Worm (Caenorhabditis elegans) whole organism, L4 larva: Measurements from ENCODE around the gene rpl-21.
A peak's percentile ranks its signal among the peaks of the same experiment; 100 is the strongest.

ENCODE experiments used
- D1046.2 ChIP-seq: fragments of 200-800 bp; sonication (Bioruptor generic); IDR thresholded peaks from 2 replicates; pipeline ENCODE4 v1.3.6; 2022; ENCODE audit warnings: missing genetic modification characterization, missing compliant biosample characterization
- F10B5.3 ChIP-seq: sonication (generic microtip); optimal IDR thresholded peaks from 2 replicates; lab custom pipeline; 2016; ENCODE audit warnings: mild to moderate bottlenecking, missing genetic modification characterization, missing compliant biosample characterization
- F26F4.8 ChIP-seq: fragments of 200-800 bp; sonication (Bioruptor generic); conservative IDR thresholded peaks from 2 replicates; pipeline ENCODE4 v1.3.6; 2022; ENCODE audit warnings: missing genetic modification characterization, missing compliant biosample characterization
- Y5F2A.4 ChIP-seq: fragments of 200-800 bp; sonication (Bioruptor generic); optimal IDR thresholded peaks from 2 replicates; lab custom pipeline; 2018; ENCODE audit warnings: mild to moderate bottlenecking, missing genetic modification characterization, missing compliant biosample characterization
- Y75B8A.6 ChIP-seq: fragments of 200-800 bp; sonication (Bioruptor generic); IDR thresholded peaks from 2 replicates; pipeline ENCODE4 v1.3.6; 2022; ENCODE audit warnings: missing genetic modification reagents, missing genetic modification characterization, missing compliant biosample characterization
- aha-1 ChIP-seq: fragments of 150-350 bp; peaks from one replicate; lab custom pipeline; 2014; ENCODE audit warnings: missing biosample characterization, missing genetic modification characterization
- aly-2 ChIP-seq: sonication (generic microtip); optimal IDR thresholded peaks from 2 replicates; lab custom pipeline; 2018; ENCODE audit warnings: missing biosample characterization, missing genetic modification characterization
- attf-4 ChIP-seq: sonication (generic microtip); optimal IDR thresholded peaks from 3 replicates; lab custom pipeline; 2017; ENCODE audit warnings: missing biosample characterization, missing genetic modification characterization
- ceh-20 ChIP-seq: fragments of 200-800 bp; sonication (Bioruptor generic); IDR thresholded peaks from 2 replicates; pipeline ENCODE4 v1.3.6; 2022; ENCODE audit warnings: missing genetic modification reagents, missing genetic modification characterization, missing compliant biosample characterization
- ceh-28 ChIP-seq: fragments of 150-350 bp; optimal IDR thresholded peaks from 2 replicates; lab custom pipeline; 2014; ENCODE audit warnings: missing biosample characterization, missing genetic modification reagents, missing genetic modification characterization
- ceh-32 ChIP-seq: sonication (generic microtip); optimal IDR thresholded peaks from 2 replicates; lab custom pipeline; 2016; ENCODE audit warnings: mild to moderate bottlenecking, missing genetic modification characterization, missing compliant biosample characterization; ENCODE audit not compliant: poor library complexity
- ceh-82 ChIP-seq: sonication (generic microtip); optimal IDR thresholded peaks from 2 replicates; lab custom pipeline; 2017; ENCODE audit warnings: missing biosample characterization, missing genetic modification characterization
- ces-1 ChIP-seq: fragments of 150-350 bp; sonication (generic microtip); optimal IDR thresholded peaks from 4 replicates; lab custom pipeline; 2014; ENCODE audit warnings: missing biosample characterization, missing genetic modification reagents, missing genetic modification characterization
- ctbp-1 ChIP-seq: fragments of 200-800 bp; sonication (Bioruptor generic); IDR thresholded peaks from 2 replicates; pipeline ENCODE4 v1.3.6; 2022; ENCODE audit warnings: missing genetic modification reagents, missing genetic modification characterization, missing compliant biosample characterization
- daf-12 ChIP-seq: fragments of 150-350 bp; optimal IDR thresholded peaks from 2 replicates; lab custom pipeline; 2014; ENCODE audit warnings: missing biosample characterization, missing genetic modification reagents, missing genetic modification characterization
- daf-19 ChIP-seq: fragments of 200-800 bp; sonication (Bioruptor generic); conservative IDR thresholded peaks from 2 replicates; pipeline ENCODE4 v1.3.6; 2022; ENCODE audit warnings: missing genetic modification characterization, missing compliant biosample characterization
- daf-8 ChIP-seq: fragments of 200-800 bp; sonication (Bioruptor generic); IDR thresholded peaks from 2 replicates; pipeline ENCODE4 v1.3.6; 2022; ENCODE audit warnings: missing genetic modification characterization, missing compliant biosample characterization
- dmd-9 ChIP-seq: fragments of 200-800 bp; sonication (Bioruptor generic); IDR thresholded peaks from 2 replicates; pipeline ENCODE4 v1.3.6; 2022; ENCODE audit warnings: missing genetic modification reagents, missing genetic modification characterization, missing compliant biosample characterization
- dpl-1 ChIP-seq: fragments of 150-350 bp; optimal IDR thresholded peaks from 2 replicates; lab custom pipeline; 2014; ENCODE audit warnings: missing biosample characterization, missing genetic modification reagents, missing genetic modification characterization
- egl-43 ChIP-seq: fragments of 200-800 bp; sonication (Bioruptor generic); IDR thresholded peaks from 2 replicates; pipeline ENCODE4 v1.3.6; 2022; ENCODE audit warnings: missing genetic modification reagents, missing genetic modification characterization, missing compliant biosample characterization
- fkh-10 ChIP-seq: fragments of 150-350 bp; optimal IDR thresholded peaks from 2 replicates; lab custom pipeline; 2014; ENCODE audit warnings: missing biosample characterization, missing genetic modification reagents, missing genetic modification characterization
- hlh-30 ChIP-seq: sonication (generic microtip); optimal IDR thresholded peaks from 2 replicates; lab custom pipeline; 2017; ENCODE audit warnings: antibody characterized with exemption, mild to moderate bottlenecking, missing genetic modification characterization, missing compliant biosample characterization; ENCODE audit not compliant: insufficient read depth
- jun-1 ChIP-seq: fragments of 150-350 bp; optimal IDR thresholded peaks from 2 replicates; lab custom pipeline; 2014; ENCODE audit warnings: missing biosample characterization, missing genetic modification reagents, missing genetic modification characterization
- lim-7 ChIP-seq: fragments of 200-800 bp; sonication (Bioruptor generic); IDR thresholded peaks from 2 replicates; pipeline ENCODE4 v1.3.6; 2022; ENCODE audit warnings: missing genetic modification characterization, missing compliant biosample characterization
- lin-29 ChIP-seq: fragments of 200-800 bp; sonication (Bioruptor generic); IDR thresholded peaks from 2 replicates; pipeline ENCODE4 v1.3.6; 2022; ENCODE audit warnings: missing genetic modification reagents, missing genetic modification characterization, missing compliant biosample characterization
- lin-38 ChIP-seq: fragments of 200-800 bp; sonication (Bioruptor generic); IDR thresholded peaks from 2 replicates; pipeline ENCODE4 v1.3.6; 2022; ENCODE audit warnings: missing genetic modification reagents, missing genetic modification characterization, missing compliant biosample characterization
- lir-3 ChIP-seq: sonication (generic microtip); optimal IDR thresholded peaks from 2 replicates; lab custom pipeline; 2016; ENCODE audit warnings: mild to moderate bottlenecking, missing genetic modification characterization, missing compliant biosample characterization
- mdt-29 ChIP-seq: fragments of 200-800 bp; sonication (Bioruptor generic); IDR thresholded peaks from 2 replicates; pipeline ENCODE4 v1.3.6; 2022; ENCODE audit warnings: missing genetic modification reagents, missing genetic modification characterization, missing compliant biosample characterization
- mes-2 ChIP-seq: sonication (generic microtip); optimal IDR thresholded peaks from 2 replicates; lab custom pipeline; 2016; ENCODE audit warnings: missing genotype, mild to moderate bottlenecking, missing genetic modification characterization, missing compliant biosample characterization; ENCODE audit not compliant: poor library complexity, severe bottlenecking
- mxl-2 ChIP-seq: fragments of 200-800 bp; sonication (Bioruptor generic); conservative IDR thresholded peaks from 2 replicates; pipeline ENCODE4 v1.3.6; 2022; ENCODE audit warnings: missing genetic modification reagents, missing genetic modification characterization, missing compliant biosample characterization
- nhr-111 ChIP-seq: fragments of 200-800 bp; sonication (Bioruptor generic); optimal IDR thresholded peaks from 2 replicates; lab custom pipeline; 2018; ENCODE audit warnings: mild to moderate bottlenecking, missing genetic modification characterization, missing compliant biosample characterization
- nhr-25 ChIP-seq: sonication (generic microtip); optimal IDR thresholded peaks from 2 replicates; lab custom pipeline; 2017; ENCODE audit warnings: missing genetic modification characterization, mild to moderate bottlenecking, missing compliant biosample characterization, antibody characterized with exemption, moderate library complexity, borderline replicate concordance; ENCODE audit not compliant: insufficient read depth
- nhr-42 ChIP-seq: fragments of 200-800 bp; sonication (Bioruptor generic); IDR thresholded peaks from 2 replicates; pipeline ENCODE4 v1.3.6; 2022; ENCODE audit warnings: missing genetic modification characterization, missing compliant biosample characterization
- pqm-1 ChIP-seq: sonication (generic microtip); optimal IDR thresholded peaks from 2 replicates; lab custom pipeline; 2017; ENCODE audit warnings: missing biosample characterization, missing genetic modification characterization
- saeg-2 ChIP-seq: fragments of 200-800 bp; sonication (Bioruptor generic); IDR thresholded peaks from 2 replicates; pipeline ENCODE4 v1.3.6; 2022; ENCODE audit warnings: missing genetic modification reagents, missing genetic modification characterization, missing compliant biosample characterization
- sdz-12 ChIP-seq: fragments of 200-800 bp; sonication (Bioruptor generic); optimal IDR thresholded peaks from 2 replicates; lab custom pipeline; 2018; ENCODE audit warnings: mild to moderate bottlenecking, missing genetic modification characterization, missing compliant biosample characterization
- set-16 ChIP-seq: fragments of 200-800 bp; sonication (Bioruptor generic); IDR thresholded peaks from 2 replicates; pipeline ENCODE4 v1.3.6; 2022; ENCODE audit warnings: missing genetic modification reagents, missing genetic modification characterization, missing compliant biosample characterization
- snpc-1.2 ChIP-seq: fragments of 200-800 bp; sonication (Bioruptor generic); IDR thresholded peaks from 2 replicates; pipeline ENCODE4 v1.3.6; 2022; ENCODE audit warnings: missing genetic modification reagents, missing genetic modification characterization, missing compliant biosample characterization
- snpc-4 ChIP-seq: fragments of 150-350 bp; optimal IDR thresholded peaks from 2 replicates; lab custom pipeline; 2014; ENCODE audit warnings: missing biosample characterization, missing genetic modification characterization
- spr-3 ChIP-seq: fragments of 200-800 bp; sonication (Bioruptor generic); optimal IDR thresholded peaks from 2 replicates; lab custom pipeline; 2018; ENCODE audit warnings: mild to moderate bottlenecking, missing genetic modification characterization, missing compliant biosample characterization
- unc-130 ChIP-seq: sonication (generic microtip); optimal IDR thresholded peaks from 2 replicates; lab custom pipeline; 2016; ENCODE audit warnings: missing genetic modification reagents, missing genetic modification characterization, missing compliant biosample characterization
- unc-39 ChIP-seq: sonication (generic microtip); optimal IDR thresholded peaks from 2 replicates; lab custom pipeline; 2017; ENCODE audit warnings: missing biosample characterization, missing genetic modification characterization
- vab-7 ChIP-seq: fragments of 200-800 bp; sonication (Bioruptor generic); IDR thresholded peaks from 2 replicates; pipeline ENCODE4 v1.3.6; 2022; ENCODE audit warnings: missing genetic modification reagents, missing genetic modification characterization, missing compliant biosample characterization
- zfp-2 ChIP-seq: sonication (generic microtip); optimal IDR thresholded peaks from 2 replicates; lab custom pipeline; 2016; ENCODE audit warnings: mild to moderate bottlenecking, missing genetic modification characterization, missing compliant biosample characterization
- zfp-3 ChIP-seq: fragments of 200-800 bp; sonication (Bioruptor generic); conservative IDR thresholded peaks from 2 replicates; pipeline ENCODE4 v1.3.6; 2022; ENCODE audit warnings: missing genetic modification reagents, missing genetic modification characterization, missing compliant biosample characterization
- zip-2 ChIP-seq: fragments of 150-350 bp; optimal IDR thresholded peaks from 2 replicates; lab custom pipeline; 2014; ENCODE audit warnings: missing biosample characterization, missing genetic modification characterization
- ztf-7 ChIP-seq: fragments of 150-350 bp; optimal IDR thresholded peaks from 2 replicates; lab custom pipeline; 2014; ENCODE audit warnings: missing biosample characterization, missing genetic modification characterization

rpl-21 gene

ce11 chrIII:8164771-8165170 lies 34.7 kb upstream of the rpl-21 start:
- TF ChIP-seq ztf-7 (tag; lab: Kevin White, UChicago) (no peak), aha-1 (tag; lab: Kevin White, UChicago) (peak; percentile 97)

ce11 chrIII:8163788-8164423 lies 33.9 kb upstream of the rpl-21 start, which contains the start of gene prp-8:
TSS of gene prp-8 (plus strand) at chrIII:8164373.
- TF ChIP-seq ctbp-1 (GFP tag; lab: Robert Waterston, UW) (peak; percentile 68), sdz-12 (GFP tag; lab: Kevin White, UChicago) (no peak), attf-4 (tag; lab: Kevin White, UChicago) (no peak), aly-2 (tag; lab: Kevin White, UChicago) (no peak), D1046.2 (GFP tag; lab: Robert Waterston, UW) (no peak), lin-29 (GFP tag; lab: Robert Waterston, UW) (no peak), nhr-42 (GFP tag; lab: Robert Waterston, UW) (0 out of 2 replicates have a peak, but pooled peaks have one; percentile 26), lir-3 (tag; lab: Kevin White, UChicago) (no peak), pqm-1 (no peak), aha-1 (tag; lab: Kevin White, UChicago) (peak; percentile 99), lim-7 (no peak), saeg-2 (GFP tag; lab: Robert Waterston, UW) (no peak), zip-2 (tag; lab: Kevin White, UChicago) (no peak), set-16 (no peak), unc-39 (no peak), nhr-25 (peak; percentile 87), mes-2 (tag; lab: Kevin White, UChicago) (peak; percentile 95), jun-1 (tag; lab: Kevin White, UChicago) (no peak), lin-38 (peak; percentile 79), daf-8 (GFP tag; lab: Robert Waterston, UW) (no peak), ces-1 (GFP tag; lab: Kevin White, UChicago) (no peak), mdt-29 (no peak), egl-43 (peak; percentile 53; the same call in 1 of the 2 replicates), hlh-30 (tag; lab: Kevin White, UChicago) (peak; percentile 91), snpc-1.2 (0 out of 2 replicates have a peak, but pooled peaks have one; percentile 23), dpl-1 (GFP tag; lab: Kevin White, UChicago) (peak; percentile 91), unc-130 (GFP tag; lab: Kevin White, UChicago) (peak; percentile 25), ceh-28 (tag; lab: Kevin White, UChicago) (peak; percentile 77), Y75B8A.6 (GFP tag; lab: Robert Waterston, UW) (peak; percentile 58; the same call in 1 of the 2 replicates), ceh-82 (tag; lab: Kevin White, UChicago) (no peak), fkh-10 (GFP tag; lab: Kevin White, UChicago) (peak; percentile 74), daf-12 (no peak), spr-3 (no peak), daf-19 (GFP tag; lab: Robert Waterston, UW) (no peak), ceh-20 (GFP tag; lab: Robert Waterston, UW) (peak; percentile 68; the same call in 1 of the 2 replicates), ztf-7 (tag; lab: Kevin White, UChicago) (no peak), ceh-32 (tag; lab: Kevin White, UChicago) (no peak), mxl-2 (no peak), zfp-2 (tag; lab: Kevin White, UChicago) (peak; percentile 75), zfp-3 (GFP tag; lab: Robert Waterston, UW) (0 out of 2 replicates have a peak, but pooled peaks have one; percentile 58), snpc-4 (tag; lab: Kevin White, UChicago) (no peak), F26F4.8 (GFP tag; lab: Robert Waterston, UW) (no peak), dmd-9 (GFP tag; lab: Robert Waterston, UW) (peak; percentile 50; the same call in 1 of the 2 replicates), F10B5.3 (tag; lab: Kevin White, UChicago) (no peak), vab-7 (GFP tag; lab: Robert Waterston, UW) (peak; percentile 26; the same call in 1 of the 2 replicates), Y5F2A.4 (no peak), nhr-111 (GFP tag; lab: Kevin White, UChicago) (no peak)
